Worm (Caenorhabditis elegans) whole organism, late embryonic: Measurements from ENCODE around the gene F23D12.4.

Experiments
- C38D4.7 ChIP-seq: fragments of 200-800 bp; sonication (Bioruptor generic); optimal IDR thresholded peaks from 2 replicates; lab custom pipeline; 2018; ENCODE audit warnings: mild to moderate bottlenecking, missing genetic modification characterization, moderate library complexity, missing compliant biosample characterization
- K09A11.1 ChIP-seq: sonication (generic microtip); optimal IDR thresholded peaks from 2 replicates; lab custom pipeline; 2017; ENCODE audit warnings: antibody characterized with exemption, mild to moderate bottlenecking, missing genetic modification characterization, missing compliant biosample characterization; ENCODE audit not compliant: insufficient read depth
- ama-1 ChIP-seq: fragments of 150-350 bp; optimal IDR thresholded peaks from 2 replicates; lab custom pipeline; 2014
- ceh-19 ChIP-seq: fragments of 200-800 bp; sonication (Bioruptor generic); optimal IDR thresholded peaks from 2 replicates; lab custom pipeline; 2018; ENCODE audit warnings: mild to moderate bottlenecking, missing genetic modification characterization, missing compliant biosample characterization
- ceh-30 ChIP-seq: fragments of 150-350 bp; optimal IDR thresholded peaks from 2 replicates; lab custom pipeline; 2014; ENCODE audit warnings: missing biosample characterization, missing genetic modification characterization
- ceh-34 ChIP-seq: sonication (generic microtip); optimal IDR thresholded peaks from 2 replicates; lab custom pipeline; 2016; ENCODE audit warnings: mild to moderate bottlenecking, missing genetic modification characterization, missing compliant biosample characterization
- ceh-48 ChIP-seq: sonication (generic microtip); optimal IDR thresholded peaks from 2 replicates; lab custom pipeline; 2016; ENCODE audit warnings: missing genetic modification characterization, inconsistent platforms, missing compliant biosample characterization
- ceh-6 ChIP-seq: fragments of 200-800 bp; sonication (Bioruptor generic); optimal IDR thresholded peaks from 2 replicates; lab custom pipeline; 2018; ENCODE audit warnings: mild to moderate bottlenecking, missing genetic modification characterization, missing compliant biosample characterization
- ceh-9 ChIP-seq: sonication (generic microtip); optimal IDR thresholded peaks from 2 replicates; lab custom pipeline; 2016; ENCODE audit warnings: mild to moderate bottlenecking, missing genetic modification characterization, inconsistent platforms, missing compliant biosample characterization
- che-1 ChIP-seq: sonication (generic microtip); optimal IDR thresholded peaks from 2 replicates; lab custom pipeline; 2016; ENCODE audit warnings: mild to moderate bottlenecking, missing genetic modification characterization, missing compliant biosample characterization
- dmd-4 ChIP-seq: sonication (generic microtip); optimal IDR thresholded peaks from 2 replicates; lab custom pipeline; 2016; ENCODE audit warnings: borderline replicate concordance, missing genetic modification characterization, missing compliant biosample characterization
- elt-4 ChIP-seq: sonication (generic microtip); optimal IDR thresholded peaks from 2 replicates; lab custom pipeline; 2016; ENCODE audit warnings: missing genetic modification characterization, missing compliant biosample characterization
- eyg-1 ChIP-seq: sonication (generic microtip); optimal IDR thresholded peaks from 2 replicates; lab custom pipeline; 2016; ENCODE audit warnings: missing genotype, missing genetic modification characterization, missing compliant biosample characterization
- fax-1 ChIP-seq: sonication (generic microtip); optimal IDR thresholded peaks from 2 replicates; lab custom pipeline; 2016; ENCODE audit warnings: missing genotype, missing genetic modification characterization, missing compliant biosample characterization
- fkh-6 ChIP-seq: sonication (generic microtip); optimal IDR thresholded peaks from 2 replicates; lab custom pipeline; 2016; ENCODE audit warnings: missing genetic modification characterization, missing compliant biosample characterization
- hlh-15 ChIP-seq: sonication (generic microtip); optimal IDR thresholded peaks from 2 replicates; lab custom pipeline; 2016; ENCODE audit warnings: missing genetic modification characterization, missing compliant biosample characterization
- hlh-30 ChIP-seq: sonication (generic microtip); optimal IDR thresholded peaks from 2 replicates; lab custom pipeline; 2017; ENCODE audit warnings: antibody characterized with exemption, missing genetic modification characterization, missing compliant biosample characterization; ENCODE audit not compliant: insufficient read depth
- hlh-8 ChIP-seq: sonication (generic microtip); optimal IDR thresholded peaks from 2 replicates; lab custom pipeline; 2016; ENCODE audit warnings: missing genotype, missing genetic modification characterization, missing compliant biosample characterization
- lim-6 ChIP-seq: sonication (generic microtip); optimal IDR thresholded peaks from 2 replicates; lab custom pipeline; 2016; ENCODE audit warnings: missing genetic modification characterization, missing compliant biosample characterization
- lin-11 ChIP-seq: fragments of 200-800 bp; sonication (Bioruptor generic); optimal IDR thresholded peaks from 2 replicates; lab custom pipeline; 2018; ENCODE audit warnings: mild to moderate bottlenecking, missing genetic modification characterization, missing compliant biosample characterization
- npax-4 ChIP-seq: sonication (generic microtip); optimal IDR thresholded peaks from 2 replicates; lab custom pipeline; 2016; ENCODE audit warnings: missing genetic modification characterization, missing compliant biosample characterization
- pag-3 ChIP-seq: sonication (generic microtip); optimal IDR thresholded peaks from 2 replicates; lab custom pipeline; 2016; ENCODE audit warnings: missing compliant biosample characterization, missing genetic modification characterization, borderline replicate concordance
- pat-9 ChIP-seq: fragments of 200-800 bp; sonication (Bioruptor generic); optimal IDR thresholded peaks from 2 replicates; lab custom pipeline; 2018; ENCODE audit warnings: mild to moderate bottlenecking, missing genetic modification characterization, moderate library complexity, missing compliant biosample characterization
- pha-2 ChIP-seq: sonication (generic microtip); optimal IDR thresholded peaks from 2 replicates; lab custom pipeline; 2017; ENCODE audit warnings: mild to moderate bottlenecking, missing genetic modification characterization, missing compliant biosample characterization
- pqm-1 ChIP-seq: sonication (generic microtip); optimal IDR thresholded peaks from 2 replicates; lab custom pipeline; 2016; ENCODE audit warnings: missing genetic modification characterization, missing compliant biosample characterization
- ref-2 ChIP-seq: sonication (generic microtip); optimal IDR thresholded peaks from 2 replicates; lab custom pipeline; 2016; ENCODE audit warnings: missing genetic modification characterization, missing compliant biosample characterization
- rnt-1 ChIP-seq: sonication (generic microtip); optimal IDR thresholded peaks from 2 replicates; lab custom pipeline; 2016; ENCODE audit warnings: missing genetic modification characterization, missing compliant biosample characterization
- sox-2 ChIP-seq: fragments of 200-800 bp; sonication (Bioruptor generic); IDR thresholded peaks from 2 replicates; pipeline ENCODE4 v1.3.6; 2022; ENCODE audit warnings: missing genetic modification reagents, missing genetic modification characterization, missing compliant biosample characterization
- sox-4 ChIP-seq: sonication (generic microtip); optimal IDR thresholded peaks from 2 replicates; lab custom pipeline; 2017; ENCODE audit warnings: mild to moderate bottlenecking, missing genetic modification characterization, inconsistent platforms, missing compliant biosample characterization
- syd-9 ChIP-seq: sonication (generic microtip); optimal IDR thresholded peaks from 2 replicates; lab custom pipeline; 2016; ENCODE audit warnings: mild to moderate bottlenecking, missing genetic modification characterization, moderate library complexity, missing compliant biosample characterization
- ttx-3 ChIP-seq: sonication (generic microtip); optimal IDR thresholded peaks from 2 replicates; lab custom pipeline; 2016; ENCODE audit warnings: missing genetic modification reagents, missing genetic modification characterization, missing compliant biosample characterization
- unc-55 ChIP-seq: sonication (generic microtip); optimal IDR thresholded peaks from 2 replicates; lab custom pipeline; 2017; ENCODE audit warnings: missing biosample characterization, missing genetic modification reagents, missing genetic modification characterization
- unc-86 ChIP-seq: sonication (generic microtip); optimal IDR thresholded peaks from 2 replicates; lab custom pipeline; 2016; ENCODE audit warnings: missing genetic modification characterization, missing compliant biosample characterization
- ztf-16 ChIP-seq: sonication (generic microtip); optimal IDR thresholded peaks from 2 replicates; lab custom pipeline; 2017; ENCODE audit warnings: missing genetic modification characterization, missing compliant biosample characterization

Gene F23D12.4

ce11 chrX:14470687-14471086 lies 25.9 kb downstream of the F23D12.4 start, which contains the start of gene M163.10:
TSS of gene M163.10 (plus strand) at chrX:14470987.
- TF ChIP-seq dmd-4 (tag; lab: Kevin White, UChicago) (no peak), unc-86 (tag; lab: Kevin White, UChicago) (no peak), rnt-1 (tag; lab: Kevin White, UChicago) (no peak), lin-11 (tag; lab: Kevin White, UChicago) (no peak), ztf-16 (tag; lab: Kevin White, UChicago) (no peak), sox-2 (GFP tag; lab: Robert Waterston, UW) (no peak), pag-3 (tag; lab: Kevin White, UChicago) (no peak), lim-6 (tag; lab: Kevin White, UChicago) (no peak)

- TF ChIP-seq ceh-6 (GFP tag; lab: Kevin White, UChicago) (no peak), ceh-19 (GFP tag; lab: Kevin White, UChicago) (no peak), C38D4.7 (GFP tag; lab: Kevin White, UChicago) (no peak), ceh-48 (no peak), elt-4 (tag; lab: Kevin White, UChicago) (no peak), sox-4 (no peak), dmd-4 (tag; lab: Kevin White, UChicago) (no peak), ceh-30 (tag; lab: Kevin White, UChicago) (no peak), rnt-1 (tag; lab: Kevin White, UChicago) (no peak), pag-3 (tag; lab: Kevin White, UChicago) (no peak), lin-11 (tag; lab: Kevin White, UChicago) (no peak), hlh-15 (tag; lab: Kevin White, UChicago) (no peak), eyg-1 (tag; lab: Kevin White, UChicago) (no peak), npax-4 (no peak), unc-55 (GFP tag; lab: Kevin White, UChicago) (no peak), lim-6 (tag; lab: Kevin White, UChicago) (no peak), hlh-30 (no peak), ceh-34 (tag; lab: Kevin White, UChicago) (no peak), K09A11.1 (no peak)
Measured at ce11 chrX:14473740-14474139, 28.9 kb downstream of the F23D12.4 start, which contains the start of gene M163.5. TSS of gene M163.5 (plus strand) at chrX:14474040.

- TF ChIP-seq ttx-3 (tag; lab: Kevin White, UChicago) (no peak), elt-4 (tag; lab: Kevin White, UChicago) (no peak)
Measured at ce11 chrX:14476625-14477257, 31.9 kb downstream of the F23D12.4 start.

ce11 chrX:14477338-14477737 lies 32.5 kb downstream of the F23D12.4 start:
- no peak for TF ChIP-seq ref-2 (tag; lab: Kevin White, UChicago)
- TF ChIP-seq npax-4: no peak
- no peak for TF ChIP-seq pqm-1 (tag; lab: Kevin White, UChicago)
- no peak for TF ChIP-seq ama-1 (lab: Kevin White, UChicago)
- TF ChIP-seq hlh-8 (tag; lab: Kevin White, UChicago): no peak
- TF ChIP-seq fax-1 (tag; lab: Kevin White, UChicago): no peak
- no peak for TF ChIP-seq pha-2 (tag; lab: Kevin White, UChicago)
- TF ChIP-seq ceh-9 (tag; lab: Kevin White, UChicago): no peak
- TF ChIP-seq che-1 (tag; lab: Kevin White, UChicago): no peak
- no peak for TF ChIP-seq syd-9 (tag; lab: Kevin White, UChicago)
- no peak for TF ChIP-seq ceh-48
- no peak for TF ChIP-seq sox-2 (GFP tag; lab: Robert Waterston, UW)
- TF ChIP-seq pag-3 (tag; lab: Kevin White, UChicago): no peak
- TF ChIP-seq ztf-16 (tag; lab: Kevin White, UChicago): no peak

- TF ChIP-seq fkh-6 (tag; lab: Kevin White, UChicago): no peak
- no peak for TF ChIP-seq pat-9 (tag; lab: Kevin White, UChicago)
Measured at ce11 chrX:14478193-14478592, 33.4 kb downstream of the F23D12.4 start.
